Fruit fly (Drosophila melanogaster): ENCODE data around the gene CG11226.

CG11226 gene

DNA sequence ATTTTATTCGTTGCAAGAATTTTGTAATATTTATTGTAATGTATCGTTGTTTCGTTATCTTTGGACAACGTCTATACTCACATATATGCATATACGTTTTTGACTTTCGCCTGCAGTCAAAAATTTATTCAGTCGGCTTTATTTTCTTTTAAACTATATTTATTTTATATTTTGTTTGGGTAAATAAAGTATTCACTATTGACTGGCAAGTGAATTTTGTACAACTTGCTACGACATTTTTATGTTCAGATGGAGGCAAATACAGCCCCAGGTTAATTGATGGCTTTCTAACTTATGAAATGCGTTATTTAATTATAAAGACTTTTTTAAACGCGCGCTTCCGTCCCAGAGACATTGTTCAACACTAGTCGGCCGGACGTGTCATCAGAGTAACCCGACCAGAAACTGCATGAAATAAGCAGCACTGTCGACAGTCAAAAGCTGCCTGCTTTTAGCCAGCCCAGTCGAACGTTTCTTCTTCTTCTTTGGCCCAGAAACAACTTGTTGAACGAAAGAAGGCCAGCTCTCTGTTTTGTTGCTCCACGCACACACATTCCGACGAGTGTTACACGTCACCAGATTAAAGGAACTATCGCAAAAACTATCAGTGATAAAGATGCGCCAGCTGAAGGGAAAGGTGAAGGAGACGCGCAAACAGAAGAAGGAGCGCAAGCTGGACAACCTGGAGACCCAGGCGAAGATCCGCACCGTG is 26.7 kb downstream of the CG11226 start, which contains the start of gene CG33169:
Gene CG33169, plus strand, starts transcription at position 498 of the 712 bp plus-strand sequence.
- no peak for TF ChIP-seq CG8478 (optimal IDR thresholded peaks at IDR 0.05)
- TF ChIP-seq EcR (GFP tag; optimal IDR thresholded peaks at IDR 0.05) = no peak
- no peak for TF ChIP-seq usp (GFP tag; optimal IDR thresholded peaks at IDR 0.05)
- no peak for TF ChIP-seq pan (optimal IDR thresholded peaks at IDR 0.05)
- TF ChIP-seq psq (optimal IDR thresholded peaks at IDR 0.05) = no peak
- TF ChIP-seq Dll (optimal IDR thresholded peaks at IDR 0.05) = no peak

- TF ChIP-seq psq (optimal IDR thresholded peaks at IDR 0.05) (no peak), pan (optimal IDR thresholded peaks at IDR 0.05) (no peak), Dll (optimal IDR thresholded peaks at IDR 0.05) (no peak), CG8478 (optimal IDR thresholded peaks at IDR 0.05) (no peak), EcR (GFP tag; optimal IDR thresholded peaks at IDR 0.05) (no peak), usp (GFP tag; optimal IDR thresholded peaks at IDR 0.05) (no peak)
Measured at dm6 chr3L:22864254-22865060, 27.6 kb downstream of the CG11226 start, which contains the start of gene CG33170. Gene CG33170 (plus strand): TSS chr3L:22864600.

dm6 chr3L:22865061-22865418 is 28.2 kb downstream of the CG11226 start:
- TF ChIP-seq Dll (optimal IDR thresholded peaks at IDR 0.05) = no peak
- no peak for TF ChIP-seq usp (GFP tag; optimal IDR thresholded peaks at IDR 0.05)
- no peak for TF ChIP-seq psq (optimal IDR thresholded peaks at IDR 0.05)
- TF ChIP-seq EcR (GFP tag; optimal IDR thresholded peaks at IDR 0.05) = no peak
- TF ChIP-seq CG8478 (optimal IDR thresholded peaks at IDR 0.05) = no peak
- no peak for TF ChIP-seq pan (optimal IDR thresholded peaks at IDR 0.05)

- no peak for TF ChIP-seq CG8478 (optimal IDR thresholded peaks at IDR 0.05)
- no peak for TF ChIP-seq EcR (GFP tag; optimal IDR thresholded peaks at IDR 0.05)
- no peak for TF ChIP-seq Dll (optimal IDR thresholded peaks at IDR 0.05)
- TF ChIP-seq pan (optimal IDR thresholded peaks at IDR 0.05) = no peak
- TF ChIP-seq psq (optimal IDR thresholded peaks at IDR 0.05) = no peak
- no peak for TF ChIP-seq usp (GFP tag; optimal IDR thresholded peaks at IDR 0.05)
Measured at dm6 chr3L:22868070-22868469, 31.2 kb downstream of the CG11226 start, which contains the start of gene EMC4. Gene EMC4 (minus strand): TSS chr3L:22868243.

dm6 chr3L:22870378-22870777 is 33.5 kb downstream of the CG11226 start:
- TF ChIP-seq usp (GFP tag; optimal IDR thresholded peaks at IDR 0.05) (no peak), pan (optimal IDR thresholded peaks at IDR 0.05) (no peak), psq (optimal IDR thresholded peaks at IDR 0.05) (no peak), CG8478 (optimal IDR thresholded peaks at IDR 0.05) (no peak), Dll (optimal IDR thresholded peaks at IDR 0.05) (no peak), EcR (GFP tag; optimal IDR thresholded peaks at IDR 0.05) (no peak)

dm6 chr3L:22871030-22871844 is 34.4 kb downstream of the CG11226 start:
- TF ChIP-seq psq (optimal IDR thresholded peaks at IDR 0.05) (no peak), pan (optimal IDR thresholded peaks at IDR 0.05) (peak; percentile 54), Dll (optimal IDR thresholded peaks at IDR 0.05) (no peak)

dm6 chr3L:22871845-22872361 is 35.0 kb downstream of the CG11226 start, which contains the start of the genes CG11109 and Arf1:
Gene CG11109 (plus strand): TSS chr3L:22872200.
Gene Arf1 (minus strand): TSS chr3L:22872231.
- TF ChIP-seq usp (GFP tag; optimal IDR thresholded peaks at IDR 0.05) (no peak), Dll (optimal IDR thresholded peaks at IDR 0.05) (no peak), psq (optimal IDR thresholded peaks at IDR 0.05) (no peak), pan (optimal IDR thresholded peaks at IDR 0.05) (no peak), CG8478 (optimal IDR thresholded peaks at IDR 0.05) (no peak), EcR (GFP tag; optimal IDR thresholded peaks at IDR 0.05) (no peak)

DNA sequence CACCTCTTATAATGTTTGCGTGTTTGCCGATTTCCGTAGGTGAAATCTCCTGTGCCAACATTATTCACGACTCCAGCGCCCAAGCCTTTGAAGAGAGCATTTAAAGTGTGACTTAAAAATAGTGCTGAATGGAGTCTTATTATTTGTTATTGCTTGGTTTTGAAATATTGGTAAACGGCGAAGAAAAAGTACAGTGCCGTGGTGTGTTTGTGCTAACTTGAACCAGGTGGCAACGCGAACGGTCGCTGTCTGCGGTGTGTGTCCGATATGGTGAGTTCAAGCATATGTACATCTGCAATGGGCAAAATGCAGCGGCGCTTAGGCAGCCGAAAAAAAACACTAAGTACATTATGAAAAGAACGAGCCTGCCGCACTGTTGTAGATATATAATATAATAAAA is 41.1 kb downstream of the CG11226 start:
- TF ChIP-seq psq (optimal IDR thresholded peaks at IDR 0.05) (no peak), usp (GFP tag; optimal IDR thresholded peaks at IDR 0.05) (no peak), EcR (GFP tag; optimal IDR thresholded peaks at IDR 0.05) (no peak), Dll (optimal IDR thresholded peaks at IDR 0.05) (no peak), CG8478 (optimal IDR thresholded peaks at IDR 0.05) (no peak), pan (optimal IDR thresholded peaks at IDR 0.05) (no peak)

DNA sequence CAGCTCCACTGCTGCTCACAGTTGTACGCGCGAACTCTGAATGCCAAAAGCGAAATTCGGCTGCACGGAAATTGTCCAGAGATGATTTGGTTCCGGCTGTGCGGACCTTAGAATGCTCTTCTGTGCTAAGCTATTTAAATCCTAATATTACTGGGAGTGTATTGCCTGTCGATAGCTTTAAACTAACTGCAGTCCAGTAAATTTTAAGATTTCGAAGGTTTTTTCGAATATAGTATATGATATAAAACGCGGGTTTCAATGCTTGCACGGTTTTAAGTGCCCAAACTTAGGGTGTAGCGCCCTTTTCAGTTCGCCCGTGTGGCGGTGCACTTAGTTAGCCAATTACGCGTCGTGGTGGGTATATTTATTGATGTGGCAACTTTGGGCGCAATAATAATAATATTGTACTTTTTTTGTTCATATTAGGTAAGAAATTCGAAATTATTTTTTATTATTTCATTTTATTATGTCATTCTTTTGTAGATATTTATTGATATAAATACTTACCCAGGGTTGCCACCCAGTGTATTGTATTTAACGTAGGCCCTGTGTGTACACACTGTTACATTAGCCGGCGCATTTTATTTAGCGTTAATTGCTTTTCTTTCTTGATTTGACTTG is 42.0 kb downstream of the CG11226 start, which contains the start of the genes Chro and Ssl1:
Gene Chro, minus strand, starts transcription at position 262 of the 621 bp plus-strand sequence.
Gene Ssl1, plus strand, starts transcription at position 367 of the 621 bp plus-strand sequence.
- peak in 1 of 2 experiments; percentile 69 for TF ChIP-seq EcR (GFP tag; optimal IDR thresholded peaks at IDR 0.05)
- no peak for TF ChIP-seq pan (optimal IDR thresholded peaks at IDR 0.05)
- no peak for TF ChIP-seq psq (optimal IDR thresholded peaks at IDR 0.05)

DNA sequence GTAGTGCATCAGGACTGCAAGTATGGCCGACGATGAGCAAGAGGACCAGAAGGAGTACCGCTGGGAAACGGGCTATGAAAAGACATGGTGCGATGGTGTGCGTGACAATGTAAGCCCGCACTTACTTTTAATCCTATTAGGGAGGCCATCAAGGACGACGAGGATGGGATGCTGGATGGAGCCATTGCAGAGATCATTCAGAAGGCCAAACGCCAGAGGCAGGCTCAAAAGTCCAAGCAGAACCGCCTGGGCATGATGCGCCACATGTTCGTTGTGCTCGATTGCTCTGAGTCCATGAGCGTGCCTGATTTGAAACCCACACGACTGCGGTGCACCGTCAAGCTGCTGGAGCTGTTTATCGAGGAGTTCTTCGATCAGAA is 42.5 kb downstream of the CG11226 start:
- TF ChIP-seq psq (optimal IDR thresholded peaks at IDR 0.05) (no peak), EcR (GFP tag; optimal IDR thresholded peaks at IDR 0.05) (no peak), usp (GFP tag; optimal IDR thresholded peaks at IDR 0.05) (no peak), Dll (optimal IDR thresholded peaks at IDR 0.05) (no peak)

DNA sequence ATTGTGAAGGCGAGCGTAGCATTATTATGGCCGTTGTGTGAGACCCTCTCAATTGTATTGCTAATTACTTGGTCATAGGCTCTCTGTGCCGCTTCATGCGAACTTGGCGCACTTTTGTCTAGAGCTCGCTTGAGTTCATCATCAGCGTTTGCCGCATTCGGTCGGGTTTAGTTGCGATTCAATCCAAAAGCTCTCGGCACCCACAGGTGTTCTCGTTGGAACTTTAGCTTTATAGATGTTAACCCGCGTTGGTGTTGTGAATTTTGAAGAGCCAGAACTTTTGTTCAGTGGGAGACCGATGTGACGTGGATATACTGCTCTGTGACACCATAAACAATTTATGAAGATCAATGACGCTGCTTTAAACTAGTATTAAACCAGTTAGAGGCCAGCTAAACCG is 44.0 kb downstream of the CG11226 start, which contains the start of gene slif:
Gene slif, plus strand, starts transcription at position 132 of the 400 bp plus-strand sequence.
- TF ChIP-seq CG8478 (optimal IDR thresholded peaks at IDR 0.05) = no peak
- no peak for TF ChIP-seq usp (GFP tag; optimal IDR thresholded peaks at IDR 0.05)
- no peak for TF ChIP-seq psq (optimal IDR thresholded peaks at IDR 0.05)
- TF ChIP-seq pan (optimal IDR thresholded peaks at IDR 0.05) = no peak
- TF ChIP-seq Dll (optimal IDR thresholded peaks at IDR 0.05) = no peak
- TF ChIP-seq EcR (GFP tag; optimal IDR thresholded peaks at IDR 0.05) = no peak
